Worm (Caenorhabditis elegans): ENCODE results near the gene E04F6.8.

- no peak for TF ChIP-seq hmbx-1 (tag; optimal IDR thresholded peaks at IDR 0.05)
- no peak for TF ChIP-seq ceh-36 (tag; optimal IDR thresholded peaks at IDR 0.05)
Observed at ce11 chrII:7238791-7239190, 27.6 kb upstream of the E04F6.8 start.

All from whole organism, early embryonic.